Worm (Caenorhabditis elegans) whole organism, midembryonic: ENCODE measurements around the gene C45H4.18.
"Not testable (repeated sequence)": the region's sequence is repeated elsewhere in the genome, so short reads cannot be mapped to it uniquely, and the experiment has no call there.

ENCODE experiments used
- T22C8.4 ChIP-seq: fragments of 200-800 bp; sonication (Bioruptor generic); IDR thresholded peaks from 2 replicates; pipeline ENCODE4 v1.3.6; 2022; ENCODE audit warnings: missing genetic modification characterization, missing compliant biosample characterization
- cog-1 ChIP-seq: sonication (generic microtip); optimal IDR thresholded peaks from 2 replicates; lab custom pipeline; 2016; ENCODE audit warnings: missing genetic modification characterization, missing compliant biosample characterization
- flt-1 ChIP-seq: fragments of 200-800 bp; sonication (Bioruptor generic); IDR thresholded peaks from 2 replicates; pipeline ENCODE4 v1.3.6; 2022; ENCODE audit warnings: missing genetic modification characterization, missing compliant biosample characterization
- klf-2 ChIP-seq: fragments of 200-800 bp; sonication (Bioruptor generic); conservative IDR thresholded peaks from 2 replicates; pipeline ENCODE4 v1.3.6; 2022; ENCODE audit warnings: missing genetic modification reagents, missing genetic modification characterization, missing compliant biosample characterization
- med-1 ChIP-seq: sonication (generic microtip); optimal IDR thresholded peaks from 2 replicates; lab custom pipeline; 2017; ENCODE audit warnings: missing genetic modification characterization, mild to moderate bottlenecking, missing compliant biosample characterization, antibody characterized with exemption, missing genetic modification reagents; ENCODE audit not compliant: insufficient read depth
- ref-1 ChIP-seq: fragments of 200-800 bp; sonication (Bioruptor generic); conservative IDR thresholded peaks from 2 replicates; pipeline ENCODE4 v1.3.6; 2022; ENCODE audit warnings: missing genetic modification reagents, missing genetic modification characterization, missing compliant biosample characterization
- tab-1 ChIP-seq: fragments of 200-800 bp; sonication (Bioruptor generic); IDR thresholded peaks from 2 replicates; pipeline ENCODE4 v1.3.6; 2022; ENCODE audit warnings: missing genetic modification characterization, missing compliant biosample characterization
- ztf-23 ChIP-seq: fragments of 200-800 bp; sonication (Bioruptor generic); IDR thresholded peaks from 2 replicates; pipeline ENCODE4 v1.3.6; 2022; ENCODE audit warnings: missing genetic modification reagents, missing genetic modification characterization, missing compliant biosample characterization
- ztf-29 ChIP-seq: fragments of 200-800 bp; sonication (Bioruptor generic); IDR thresholded peaks from 2 replicates; pipeline ENCODE4 v1.3.6; 2022; ENCODE audit warnings: missing genetic modification reagents, missing genetic modification characterization, missing compliant biosample characterization

C45H4.18 gene

DNA sequence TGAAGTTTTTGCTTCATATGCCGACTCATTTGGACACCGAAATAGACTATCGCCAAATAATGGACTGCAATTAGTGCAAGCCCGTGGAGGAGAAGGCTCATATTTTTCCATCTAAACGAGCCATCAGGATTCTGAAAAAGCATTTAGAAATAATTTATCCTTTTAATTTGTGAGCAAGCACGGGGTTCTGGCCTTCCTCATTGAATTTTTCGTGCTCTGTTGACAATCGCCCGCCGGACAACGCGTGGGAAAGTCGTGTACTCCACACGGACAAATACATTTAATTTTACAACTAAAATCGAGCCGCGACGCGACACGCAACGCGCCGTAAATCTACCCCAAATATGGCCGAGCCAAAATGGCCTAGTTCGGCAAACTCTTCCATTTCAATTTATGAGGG is 30.9 kb upstream of the C45H4.18 start, which contains the start of gene F22F7.12:
F22F7.12 (minus strand) TSS at position 101 of the 400 bp plus-strand sequence.
- not testable (repeated sequence) for TF ChIP-seq ztf-23 (GFP tag; lab: Robert Waterston, UW); med-1; ref-1 (GFP tag; lab: Robert Waterston, UW)

DNA sequence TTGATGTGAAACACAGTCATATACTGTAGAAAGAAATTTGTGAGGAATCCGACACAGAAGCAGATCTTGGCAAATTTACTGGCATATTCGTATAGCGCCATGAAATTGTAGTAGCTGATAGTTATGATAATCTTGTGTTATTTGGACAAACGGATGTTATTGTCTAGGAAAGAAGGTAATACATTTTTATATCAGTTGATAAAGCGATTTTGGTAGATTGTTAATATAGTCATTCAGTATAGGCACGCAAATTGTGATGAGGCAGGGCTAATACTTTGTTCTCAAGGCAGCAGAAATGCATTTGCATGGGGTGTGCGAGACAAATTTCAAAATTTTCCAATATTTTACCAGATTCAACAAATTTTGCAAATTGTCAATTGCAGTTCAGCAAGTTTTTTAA is 29.3 kb upstream of the C45H4.18 start, which contains the start of gene str-52:
str-52 (minus strand) TSS at position 101 of the 400 bp plus-strand sequence.
- TF ChIP-seq klf-2 (no peak), cog-1 (no peak)

DNA sequence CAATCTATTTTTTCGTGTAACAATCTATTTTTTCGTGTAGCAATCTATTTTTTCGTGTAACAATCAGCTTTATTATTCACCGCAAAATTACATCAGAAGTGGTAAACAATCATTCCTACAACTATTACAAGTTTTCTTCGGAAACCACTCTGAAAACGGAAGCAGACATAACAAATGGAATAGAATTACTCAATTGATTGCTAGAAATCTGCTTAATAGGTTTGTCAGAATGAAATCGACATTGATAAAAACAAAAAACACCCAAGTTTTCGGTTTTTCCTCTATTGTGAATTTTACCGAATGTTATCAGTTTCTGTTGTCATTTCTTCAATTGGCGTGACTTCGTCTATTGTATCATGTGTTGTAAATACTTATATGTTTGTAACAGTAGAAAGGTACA is 28.5 kb upstream of the C45H4.18 start, which contains the start of gene srbc-20:
srbc-20 (plus strand) TSS at position 301 of the 400 bp plus-strand sequence.
- TF ChIP-seq T22C8.4, result no peak

DNA sequence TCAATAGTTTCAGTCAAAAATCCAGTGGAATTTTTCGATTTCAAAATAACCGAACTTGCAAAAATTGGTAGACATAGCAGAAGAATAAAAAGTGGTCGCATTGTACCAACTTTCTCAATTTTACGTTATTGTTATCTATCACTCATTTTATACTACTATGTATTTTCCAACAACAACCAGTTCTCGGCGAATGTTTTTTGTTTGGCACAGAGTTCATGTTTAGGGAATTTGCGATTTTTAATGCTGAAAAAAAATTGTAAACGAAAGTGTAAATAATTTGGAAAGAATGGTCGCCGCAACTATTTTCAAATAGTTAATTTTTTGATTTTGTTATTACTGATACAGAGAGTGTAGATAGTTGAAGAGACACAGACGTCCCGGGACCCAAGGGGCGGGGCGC is 25.9 kb upstream of the C45H4.18 start, which contains the start of gene C45H4.21:
C45H4.21 (minus strand) TSS at position 101 of the 400 bp plus-strand sequence.
- TF ChIP-seq T22C8.4 (no peak), tab-1 (no peak), klf-2 (no peak), ztf-29 (GFP tag; lab: Robert Waterston, UW) (no peak), med-1 (no peak)

DNA sequence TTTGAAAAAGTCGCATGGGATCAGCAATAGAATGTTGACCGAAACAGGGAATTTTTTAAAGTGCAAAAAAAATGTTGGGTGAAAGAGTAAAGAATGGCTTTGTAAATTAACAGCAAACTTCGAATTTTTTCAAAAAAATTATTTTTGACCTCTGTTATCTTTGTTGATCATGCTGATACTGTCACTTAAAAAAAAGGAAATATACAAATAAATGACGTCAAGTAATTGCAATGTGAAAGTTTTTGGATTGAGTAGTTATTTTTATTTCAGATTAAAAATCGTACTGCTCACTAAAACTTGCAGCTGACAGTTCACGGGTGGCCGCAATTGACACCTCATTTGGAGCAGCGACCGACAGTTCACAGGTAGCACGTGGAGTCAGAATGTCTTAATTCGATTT is 24.5 kb upstream of the C45H4.18 start, which contains the start of gene C45H4.13:
C45H4.13 (minus strand) TSS at position 101 of the 400 bp plus-strand sequence.
- TF ChIP-seq tab-1 (no peak), ref-1 (GFP tag; lab: Robert Waterston, UW) (no peak), klf-2 (no peak), cog-1 (no peak), med-1 (no peak), flt-1 (GFP tag; lab: Robert Waterston, UW) (no peak)

DNA sequence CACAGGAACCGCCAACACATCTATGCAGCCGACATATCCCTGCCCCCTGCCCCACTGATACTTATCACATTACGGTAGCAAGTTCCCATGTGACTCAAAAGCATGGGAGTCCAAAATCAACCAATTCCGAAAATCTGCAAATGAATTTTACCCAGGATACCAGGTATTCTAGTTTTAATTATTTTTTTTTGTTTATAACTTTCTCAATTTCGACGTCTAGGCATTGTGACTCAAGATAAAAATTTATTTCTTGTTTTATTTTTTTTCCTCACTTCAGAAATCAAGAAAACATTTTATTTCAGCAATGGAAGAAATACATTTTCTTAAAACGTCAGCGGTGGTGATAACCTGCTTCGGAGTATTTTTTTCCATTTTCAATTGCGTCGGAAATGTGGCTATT is 23.9 kb upstream of the C45H4.18 start, which contains the start of gene srbc-24:
srbc-24 (plus strand) TSS at position 301 of the 400 bp plus-strand sequence.
- TF ChIP-seq ztf-29 (GFP tag; lab: Robert Waterston, UW) (no peak), med-1 (no peak), flt-1 (GFP tag; lab: Robert Waterston, UW) (no peak), ref-1 (GFP tag; lab: Robert Waterston, UW) (no peak), T22C8.4 (no peak), tab-1 (no peak), ztf-23 (GFP tag; lab: Robert Waterston, UW) (no peak), cog-1 (no peak), klf-2 (no peak)

DNA sequence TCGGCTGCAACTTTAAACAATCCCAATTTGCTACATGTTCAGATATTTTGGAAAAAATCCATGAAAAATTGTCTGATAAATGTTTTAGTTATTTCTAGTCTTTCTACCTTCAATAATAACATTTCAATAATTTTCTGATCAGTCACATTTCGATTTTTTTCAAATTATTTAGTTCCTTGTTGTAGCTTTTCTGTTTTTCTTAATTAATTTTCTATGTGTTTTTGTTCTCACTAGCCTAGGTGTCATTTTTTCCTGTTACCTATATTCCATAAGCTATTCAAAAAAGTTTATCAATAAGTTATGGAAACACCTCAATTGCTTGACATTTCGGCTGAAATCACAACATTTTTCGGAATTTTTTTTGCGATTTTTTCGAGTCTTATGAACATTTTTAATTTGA is 22.1 kb upstream of the C45H4.18 start, which contains the start of gene srbc-23:
srbc-23 (plus strand) TSS at position 301 of the 400 bp plus-strand sequence.
- no peak for TF ChIP-seq ref-1 (GFP tag; lab: Robert Waterston, UW)
- TF ChIP-seq med-1, result no peak
- TF ChIP-seq cog-1, result no peak
- no peak for TF ChIP-seq klf-2
- no peak for TF ChIP-seq flt-1 (GFP tag; lab: Robert Waterston, UW)

DNA sequence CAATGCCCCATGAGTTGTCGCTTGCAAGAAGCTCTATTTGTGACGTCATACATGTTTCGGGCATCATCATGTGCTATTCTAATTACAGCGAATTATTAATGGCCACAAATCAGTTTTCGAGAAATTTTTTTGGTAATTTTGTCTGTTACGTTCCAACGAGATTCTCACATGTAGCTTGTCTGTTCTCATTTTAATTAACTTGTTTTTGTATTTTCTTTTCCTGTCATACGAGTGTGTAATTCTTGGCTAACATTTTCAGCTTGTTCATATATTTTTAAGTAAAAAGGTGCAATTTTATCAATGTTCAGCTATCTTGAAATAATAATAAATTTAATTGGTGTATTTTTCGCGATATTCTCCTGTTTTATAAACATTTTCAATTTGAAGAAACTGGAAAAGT is 20.1 kb upstream of the C45H4.18 start, which contains the start of gene srbc-21:
srbc-21 (plus strand) TSS at position 301 of the 400 bp plus-strand sequence.
- TF ChIP-seq med-1 (no peak), tab-1 (no peak), ztf-23 (GFP tag; lab: Robert Waterston, UW) (no peak), flt-1 (GFP tag; lab: Robert Waterston, UW) (no peak), ztf-29 (GFP tag; lab: Robert Waterston, UW) (no peak), T22C8.4 (no peak), cog-1 (no peak), klf-2 (no peak), ref-1 (GFP tag; lab: Robert Waterston, UW) (no peak)

DNA sequence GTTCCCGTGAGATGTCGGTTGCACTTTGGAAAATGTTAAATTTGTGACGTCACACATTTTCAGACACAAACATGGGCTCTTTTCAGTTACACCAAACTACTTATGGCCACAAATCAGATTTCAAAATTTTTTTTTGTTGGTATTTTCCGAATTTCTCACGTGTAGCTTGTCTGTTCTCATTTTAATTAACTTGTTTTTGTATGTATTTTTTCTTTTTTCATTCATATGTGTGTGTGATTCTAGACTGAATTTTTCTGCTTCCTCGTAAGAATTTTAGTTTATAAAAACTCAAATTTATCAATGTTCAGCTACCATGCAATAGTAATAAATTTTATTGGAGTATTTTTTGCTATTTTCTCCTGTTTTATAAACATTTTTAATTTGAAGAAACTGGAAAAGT is 18.5 kb upstream of the C45H4.18 start, which contains the start of gene srbc-22:
srbc-22 (plus strand) TSS at position 301 of the 400 bp plus-strand sequence.
- no peak for TF ChIP-seq flt-1 (GFP tag; lab: Robert Waterston, UW)
- no peak for TF ChIP-seq cog-1
- TF ChIP-seq ref-1 (GFP tag; lab: Robert Waterston, UW), result no peak
- TF ChIP-seq T22C8.4, result no peak
- TF ChIP-seq ztf-29 (GFP tag; lab: Robert Waterston, UW), result no peak
- no peak for TF ChIP-seq klf-2
- TF ChIP-seq tab-1, result no peak
- no peak for TF ChIP-seq med-1

DNA sequence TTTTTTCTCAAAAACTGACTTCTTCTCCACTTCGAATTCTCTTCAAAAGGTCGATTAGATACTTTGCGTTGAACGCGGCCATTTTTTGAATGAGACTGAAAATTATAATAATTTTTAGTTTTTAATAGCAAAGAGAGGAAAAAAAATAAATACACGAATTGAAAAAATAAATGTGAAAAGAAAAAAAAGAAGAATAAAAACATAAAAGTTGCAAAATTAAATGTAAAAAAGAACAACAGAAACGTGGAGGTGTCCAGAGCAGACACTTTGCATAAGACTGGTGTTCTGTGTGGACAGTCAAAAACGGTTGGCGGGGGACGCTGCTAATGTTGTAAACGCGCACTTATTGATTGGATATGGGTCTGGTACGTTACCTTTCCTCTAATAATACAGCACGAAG is 16.0 kb upstream of the C45H4.18 start, which contains the start of gene C45H4.14:
C45H4.14 (minus strand) TSS at position 101 of the 400 bp plus-strand sequence.
- TF ChIP-seq flt-1 (GFP tag; lab: Robert Waterston, UW) (no peak), med-1 (no peak), cog-1 (no peak), ztf-29 (GFP tag; lab: Robert Waterston, UW) (no peak), T22C8.4 (no peak), ztf-23 (GFP tag; lab: Robert Waterston, UW) (no peak), klf-2 (no peak), ref-1 (GFP tag; lab: Robert Waterston, UW) (no peak), tab-1 (no peak)

DNA sequence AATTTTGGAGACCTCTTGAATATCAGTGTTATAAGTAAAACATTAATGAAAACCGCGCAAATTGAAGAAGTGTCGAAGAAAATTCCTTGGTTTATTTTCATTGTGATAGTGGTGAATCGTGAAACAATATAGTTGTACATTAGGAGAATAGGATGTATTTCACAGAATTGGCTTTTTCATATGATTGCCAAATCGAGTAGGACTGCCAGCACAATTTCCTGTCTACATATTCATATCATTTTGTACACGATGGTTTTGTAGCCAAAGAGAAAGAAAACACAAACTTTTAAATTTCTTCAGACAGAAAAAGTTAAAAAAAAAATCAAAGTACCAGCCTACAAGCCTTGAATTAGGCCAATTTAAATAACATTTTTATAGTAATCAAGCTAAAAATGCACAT is 11.6 kb upstream of the C45H4.18 start, which contains the start of gene str-255:
str-255 (minus strand) TSS at position 101 of the 400 bp plus-strand sequence.
- TF ChIP-seq T22C8.4 (no peak), klf-2 (no peak), cog-1 (no peak), med-1 (no peak), flt-1 (GFP tag; lab: Robert Waterston, UW) (no peak), ztf-23 (GFP tag; lab: Robert Waterston, UW) (no peak), tab-1 (no peak), ref-1 (GFP tag; lab: Robert Waterston, UW) (no peak), ztf-29 (GFP tag; lab: Robert Waterston, UW) (no peak)
